Worm (Caenorhabditis elegans): ENCODE data around the gene F19C6.3.

- TF ChIP-seq nhr-237 (tag; optimal IDR thresholded peaks at IDR 0.05) (no peak), nhr-67 (tag; optimal IDR thresholded peaks at IDR 0.05) (no peak), nhr-77 (tag; optimal IDR thresholded peaks at IDR 0.05) (no peak)
These were observed 38.8 kb upstream of the F19C6.3 start, which contains the start of gene ZC374.2 for ce11 chrX:10047325-10047724.
